Worm (Caenorhabditis elegans): ENCODE measurements around the gene idpp-13.
A peak's percentile ranks its signal among the peaks of the same experiment; 100 is the strongest.

Gene idpp-13

DNA sequence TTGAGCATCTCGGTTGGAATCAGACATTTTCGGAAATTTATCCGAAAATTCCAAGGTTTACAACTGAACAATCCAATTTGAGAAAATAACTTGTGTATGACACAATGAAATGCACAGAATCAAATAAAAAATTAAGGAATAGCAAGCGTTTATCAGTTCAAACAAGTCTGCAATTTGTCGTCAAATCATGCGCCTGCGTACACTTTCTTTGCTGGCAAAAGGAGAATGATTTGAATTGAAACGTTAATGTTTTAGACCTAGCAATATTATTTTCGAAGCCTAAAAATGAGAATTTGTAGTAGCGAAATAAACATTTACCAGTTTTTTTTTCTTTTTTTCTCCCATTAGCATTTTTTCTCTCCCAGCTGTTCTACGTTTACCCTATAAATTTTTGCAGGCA, 33.7 kb upstream of the idpp-13 start, which contains the start of the genes fbxa-67 and fbxa-11:
TSS of gene fbxa-67 (minus strand) at position 199 of the 400 bp plus-strand sequence.
TSS of gene fbxa-11 (plus strand) at position 398 of the 400 bp plus-strand sequence.
- TF ChIP-seq jun-1 (tag; optimal IDR thresholded peaks at IDR 0.05): peak; percentile 0
- peak; percentile 14 for TF ChIP-seq nfya-1 (tag; optimal IDR thresholded peaks at IDR 0.05; ENCODE audit: insufficient read depth)
- no peak for TF ChIP-seq nhr-28 (tag; optimal IDR thresholded peaks at IDR 0.05)
- TF ChIP-seq ceh-9 (tag; optimal IDR thresholded peaks at IDR 0.05): no peak
- TF ChIP-seq pha-4 (tag; optimal IDR thresholded peaks at IDR 0.05): peak; percentile 50
- peak; percentile 0 for TF ChIP-seq lin-15B (tag; optimal IDR thresholded peaks at IDR 0.05)
- TF ChIP-seq unc-62 (GFP tag; optimal IDR thresholded peaks at IDR 0.05): no peak
- TF ChIP-seq elt-2 (tag; optimal IDR thresholded peaks at IDR 0.05): peak; percentile 19

DNA sequence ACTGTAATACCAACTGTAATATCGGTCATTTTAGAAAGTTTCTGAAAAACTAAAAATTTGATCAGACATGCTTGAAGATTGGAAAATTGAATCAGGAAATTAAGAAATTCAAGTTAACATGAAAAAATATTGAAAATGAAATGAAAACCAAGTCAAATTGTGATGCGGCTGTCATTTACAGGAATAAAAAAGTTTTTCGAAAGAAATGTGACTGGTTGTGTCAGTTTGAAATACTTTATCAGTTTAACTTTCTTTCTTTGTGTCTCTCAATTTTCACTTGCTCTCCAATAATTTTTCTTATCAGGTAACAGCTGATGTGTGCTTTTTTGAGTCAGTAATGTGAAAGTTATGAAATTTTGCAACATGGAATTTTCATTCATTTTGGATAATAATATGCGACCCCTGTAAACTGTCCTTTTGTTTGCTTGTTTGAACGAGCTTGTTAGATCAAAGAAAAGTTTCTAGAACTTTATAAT, 29.5 kb upstream of the idpp-13 start, which contains the start of gene fbxa-60:
TSS of gene fbxa-60 (minus strand) at position 51 of the 476 bp plus-strand sequence.
- no peak for TF ChIP-seq fos-1 (tag; optimal IDR thresholded peaks at IDR 0.05)
- TF ChIP-seq pha-4 (tag; optimal IDR thresholded peaks at IDR 0.05): peak; percentile 19
- peak; percentile 15 for TF ChIP-seq pqm-1 (tag; optimal IDR thresholded peaks at IDR 0.05)
- TF ChIP-seq lsy-12 (tag; optimal IDR thresholded peaks at IDR 0.05): no peak
- peak; percentile 79 for TF ChIP-seq elt-2 (tag; optimal IDR thresholded peaks at IDR 0.05)

ce11 chrIII:944346-944745, 27.5 kb upstream of the idpp-13 start:
- peak; percentile 71 for TF ChIP-seq elt-2 (tag; optimal IDR thresholded peaks at IDR 0.05)

DNA sequence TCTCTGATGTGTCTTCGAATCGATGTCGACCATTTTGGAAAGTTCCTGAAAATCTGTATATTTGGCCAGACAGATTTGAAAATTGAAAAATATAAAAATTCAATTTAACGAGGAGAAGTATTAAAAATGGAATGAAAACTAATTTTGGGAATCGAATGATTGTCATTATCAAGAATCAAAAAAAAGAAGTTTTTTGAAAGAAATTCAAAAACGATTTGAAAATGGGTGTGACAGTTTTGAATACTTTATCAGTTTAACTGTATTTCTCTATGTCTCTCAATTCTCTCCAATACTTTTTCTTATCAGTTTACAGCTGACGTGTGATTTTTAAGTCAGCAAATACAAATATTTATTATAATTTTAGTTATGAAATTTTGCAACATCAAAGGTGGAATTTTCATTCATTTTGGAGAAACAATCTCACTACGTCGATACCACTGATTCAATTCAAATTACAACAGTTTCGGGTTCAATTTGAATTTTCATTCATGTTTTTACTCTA, 26.7 kb upstream of the idpp-13 start, which contains the start of gene fbxa-59:
TSS of gene fbxa-59 (minus strand) at position 51 of the 502 bp plus-strand sequence.
- TF ChIP-seq nhr-76 (tag; optimal IDR thresholded peaks at IDR 0.05): no peak
- no peak for TF ChIP-seq egl-5 (tag; optimal IDR thresholded peaks at IDR 0.05)
- peak; percentile 72 for TF ChIP-seq pha-4 (tag; optimal IDR thresholded peaks at IDR 0.05)
- peak; percentile 86 for TF ChIP-seq elt-2 (tag; optimal IDR thresholded peaks at IDR 0.05)
- peak; percentile 44 for TF ChIP-seq pqm-1 (tag; optimal IDR thresholded peaks at IDR 0.05)

DNA sequence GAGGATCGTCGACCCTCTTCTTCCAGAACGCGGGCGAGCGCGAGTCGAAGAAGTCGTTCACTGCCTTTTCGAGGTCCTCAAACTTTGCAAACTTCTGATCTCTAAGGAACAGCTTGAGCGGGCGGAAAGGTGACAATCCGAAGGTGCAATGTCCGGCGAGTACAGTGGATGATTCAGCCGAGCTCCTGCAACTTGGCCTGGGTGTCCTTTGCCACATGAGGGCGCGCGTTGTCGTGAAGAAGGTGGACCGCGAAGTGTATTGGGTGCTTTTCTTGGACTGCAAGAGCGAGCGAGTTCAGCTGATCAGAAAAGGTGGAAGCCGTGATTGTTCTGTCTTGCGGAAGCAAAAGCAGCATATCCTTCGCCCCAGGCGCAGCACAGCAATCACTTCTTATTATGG, 25.2 kb upstream of the idpp-13 start:
- TF ChIP-seq R02D3.7 (tag; optimal IDR thresholded peaks at IDR 0.05): no peak
- TF ChIP-seq nhr-43 (tag; optimal IDR thresholded peaks at IDR 0.05; ENCODE audit: poor library complexity, severe bottlenecking): no peak
- TF ChIP-seq tbx-2 (tag; optimal IDR thresholded peaks at IDR 0.05): no peak

ce11 chrIII:938569-938968, 21.8 kb upstream of the idpp-13 start, which contains the start of gene fbxa-22:
fbxa-22 (plus strand) TSS chrIII:938869.
- TF ChIP-seq fkh-10 (GFP tag; optimal IDR thresholded peaks at IDR 0.05): no peak
- TF ChIP-seq nhr-11 (tag; optimal IDR thresholded peaks at IDR 0.05): no peak

ce11 chrIII:937961-938360, 21.2 kb upstream of the idpp-13 start, which contains the start of gene fbxa-56:
fbxa-56 (minus strand) TSS chrIII:938061.
- no peak for TF ChIP-seq skn-1 (tag; optimal IDR thresholded peaks at IDR 0.05)
- no peak for TF ChIP-seq daf-12 (tag; optimal IDR thresholded peaks at IDR 0.05)
- TF ChIP-seq egl-5 (tag; optimal IDR thresholded peaks at IDR 0.05): no peak
- no peak for TF ChIP-seq ZK546.5 (tag; optimal IDR thresholded peaks at IDR 0.05)
- no peak for TF ChIP-seq lin-15B (tag; optimal IDR thresholded peaks at IDR 0.05)
- TF ChIP-seq snpc-4 (tag; optimal IDR thresholded peaks at IDR 0.05): no peak
- no peak for TF ChIP-seq nhr-76 (tag; optimal IDR thresholded peaks at IDR 0.05)

DNA sequence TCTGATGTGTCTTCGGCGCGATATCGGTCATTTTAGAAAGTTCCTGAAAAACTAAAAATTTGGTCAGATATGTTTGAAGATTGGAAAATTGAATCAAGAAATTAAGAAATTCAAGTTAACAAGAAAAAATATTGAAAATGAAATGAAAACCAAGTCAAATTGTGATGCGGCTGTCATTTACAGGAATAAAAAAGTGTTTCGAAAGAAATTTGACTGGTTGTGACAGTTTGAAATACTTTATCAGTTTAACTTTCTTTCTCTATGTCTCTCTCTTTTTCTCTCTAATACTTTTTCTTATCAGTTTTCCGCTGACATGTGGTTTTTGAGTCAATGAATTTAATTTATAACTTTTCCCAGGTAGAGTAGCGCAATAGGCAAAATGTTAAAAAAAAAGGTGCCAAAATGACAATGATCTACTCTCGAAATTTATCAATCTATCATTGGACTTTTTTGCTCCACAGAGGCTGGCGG, 19.3 kb upstream of the idpp-13 start, which contains the start of gene fbxa-55:
TSS of gene fbxa-55 (minus strand) at position 51 of the 471 bp plus-strand sequence.
- TF ChIP-seq fkh-10 (GFP tag; optimal IDR thresholded peaks at IDR 0.05): no peak
- TF ChIP-seq elt-2 (tag; optimal IDR thresholded peaks at IDR 0.05): peak; percentile 84
- peak; percentile 35 for TF ChIP-seq pqm-1 (tag; optimal IDR thresholded peaks at IDR 0.05)
- TF ChIP-seq egl-5 (tag; optimal IDR thresholded peaks at IDR 0.05): no peak

DNA sequence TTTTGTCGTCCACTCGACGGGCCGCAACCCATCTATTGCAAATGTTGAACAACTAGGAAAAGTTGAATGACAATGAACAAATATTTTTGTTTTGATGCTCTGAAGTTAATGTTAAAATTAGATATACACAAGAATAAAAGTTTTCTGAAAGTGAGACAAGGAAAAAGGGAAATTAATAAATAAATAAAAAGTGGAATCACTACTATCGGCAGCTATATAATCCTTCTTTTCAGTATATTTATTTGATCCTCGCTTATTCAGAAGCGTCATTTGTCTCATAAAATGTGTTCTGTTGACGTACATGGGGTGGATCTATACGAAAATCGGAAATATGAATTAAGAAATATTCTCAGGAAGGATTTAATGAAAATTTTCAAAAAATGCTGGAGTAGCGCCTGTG, 9.4 kb upstream of the idpp-13 start, which contains the start of gene pef-1:
TSS of gene pef-1 (minus strand) at position 101 of the 400 bp plus-strand sequence.
- TF ChIP-seq lsy-12 (tag; optimal IDR thresholded peaks at IDR 0.05): no peak
- TF ChIP-seq pqm-1 (tag; optimal IDR thresholded peaks at IDR 0.05): no peak
- TF ChIP-seq nhr-43 (tag; optimal IDR thresholded peaks at IDR 0.05; ENCODE audit: poor library complexity, severe bottlenecking): no peak
- TF ChIP-seq jun-1 (tag; optimal IDR thresholded peaks at IDR 0.05): no peak
- no peak for TF ChIP-seq zag-1 (tag; optimal IDR thresholded peaks at IDR 0.05)
- TF ChIP-seq unc-39 (tag; optimal IDR thresholded peaks at IDR 0.05): no peak
- no peak for TF ChIP-seq lin-15B (tag; optimal IDR thresholded peaks at IDR 0.05)
- TF ChIP-seq ceh-9 (tag; optimal IDR thresholded peaks at IDR 0.05): no peak
- TF ChIP-seq unc-62 (GFP tag; optimal IDR thresholded peaks at IDR 0.05): no peak
- no peak for TF ChIP-seq egl-5 (tag; optimal IDR thresholded peaks at IDR 0.05)
